Fruit fly (Drosophila melanogaster) S2 (cell line): ENCODE data around the gene sNPF.

ENCODE experiments used
- CG8478 ChIP-seq: fragments of >200 bp; optimal IDR thresholded peaks from 2 replicates; lab custom pipeline; 2018
- CTCF ChIP-seq, 2 experiments: fragments of >200 bp; optimal IDR thresholded peaks; 2 replicates each; lab custom pipeline; 2018

The sNPF gene

dm6 chr2L:20082155-20082964 lies 54.6 kb downstream of the sNPF start:
- TF ChIP-seq CG8478 (lab: Kevin White, UChicago) = no peak

dm6 chr2L:20082965-20083855 lies 55.5 kb downstream of the sNPF start:
- TF ChIP-seq CTCF (optimal IDR thresholded peaks at IDR 0.05; lab: Kevin White, UChicago) = no peak
- TF ChIP-seq CG8478 (lab: Kevin White, UChicago) = no peak

dm6 chr2L:20084068-20084651 lies 56.4 kb downstream of the sNPF start:
- TF ChIP-seq CTCF (optimal IDR thresholded peaks at IDR 0.05; lab: Kevin White, UChicago) (no peak), CG8478 (lab: Kevin White, UChicago) (no peak)

- no peak for TF ChIP-seq CTCF (optimal IDR thresholded peaks at IDR 0.05; lab: Kevin White, UChicago)
- no peak for TF ChIP-seq CG8478 (lab: Kevin White, UChicago)
These were observed 57.3 kb downstream of the sNPF start, which contains the start of gene fok for dm6 chr2L:20084785-20085555. Gene fok, minus strand, starts transcription at chr2L:20085070.

dm6 chr2L:20086295-20087096 lies 58.8 kb downstream of the sNPF start:
- TF ChIP-seq CTCF (optimal IDR thresholded peaks at IDR 0.05; lab: Kevin White, UChicago) = no peak
- no peak for TF ChIP-seq CG8478 (lab: Kevin White, UChicago)

dm6 chr2L:20091094-20091679 lies 63.5 kb downstream of the sNPF start, which contains the start of the genes CG10747 and Pyroxd1:
Gene CG10747, minus strand, starts transcription at chr2L:20091348.
Gene Pyroxd1, plus strand, starts transcription at chr2L:20091435.
- TF ChIP-seq CG8478 (lab: Kevin White, UChicago) = no peak
- TF ChIP-seq CTCF (optimal IDR thresholded peaks at IDR 0.05; lab: Kevin White, UChicago) = no peak

dm6 chr2L:20093794-20094193 lies 66.1 kb downstream of the sNPF start, which contains the start of the genes Taf13 and nesd:
Gene Taf13, minus strand, starts transcription at chr2L:20093849.
Gene nesd, plus strand, starts transcription at chr2L:20093972.
- no peak for TF ChIP-seq CTCF (optimal IDR thresholded peaks at IDR 0.05; lab: Kevin White, UChicago)
- TF ChIP-seq CG8478 (lab: Kevin White, UChicago) = no peak

- TF ChIP-seq CG8478 (lab: Kevin White, UChicago) (no peak), CTCF (optimal IDR thresholded peaks at IDR 0.05; lab: Kevin White, UChicago) (no peak)
These were observed 69.5 kb downstream of the sNPF start, which contains the start of the genes mRpS18B and Kua for dm6 chr2L:20097105-20097631. Gene mRpS18B, minus strand, starts transcription at chr2L:20097253. Gene Kua, plus strand, starts transcription at chr2L:20097581.

- TF ChIP-seq CTCF (optimal IDR thresholded peaks at IDR 0.05; lab: Kevin White, UChicago) (no peak), CG8478 (lab: Kevin White, UChicago) (no peak)
These were observed 70.1 kb downstream of the sNPF start for dm6 chr2L:20097773-20098172.

- TF ChIP-seq CG8478 (lab: Kevin White, UChicago) (no peak), CTCF (optimal IDR thresholded peaks at IDR 0.05; lab: Kevin White, UChicago) (peak in 1 of 2 experiments; percentile 2)
These were observed 70.5 kb downstream of the sNPF start for dm6 chr2L:20098194-20098593.

dm6 chr2L:20104050-20104449 lies 76.3 kb downstream of the sNPF start, which contains the start of gene CG13970:
Gene CG13970, minus strand, starts transcription at chr2L:20104150.
- TF ChIP-seq CG8478 (lab: Kevin White, UChicago) (no peak), CTCF (optimal IDR thresholded peaks at IDR 0.05; lab: Kevin White, UChicago) (no peak)

dm6 chr2L:20104526-20104925 lies 76.8 kb downstream of the sNPF start:
- TF ChIP-seq CTCF (optimal IDR thresholded peaks at IDR 0.05; lab: Kevin White, UChicago) (no peak), CG8478 (lab: Kevin White, UChicago) (no peak)
